Worm (Caenorhabditis elegans) whole organism, L2 larva: ENCODE results near the gene R10E11.9.

ENCODE experiments used
- R02D3.7 ChIP-seq: fragments of 150-350 bp; optimal IDR thresholded peaks from 2 replicates; lab custom pipeline; 2014; ENCODE audit warnings: missing biosample characterization, missing genetic modification characterization
- egl-27 ChIP-seq: sonication (generic microtip); optimal IDR thresholded peaks from 3 replicates; lab custom pipeline; 2017; ENCODE audit warnings: missing biosample characterization, missing genetic modification reagents, missing genetic modification characterization
- gmeb-1 ChIP-seq: fragments of 150-350 bp; optimal IDR thresholded peaks from 2 replicates; lab custom pipeline; 2014; ENCODE audit warnings: missing biosample characterization, missing genetic modification characterization
- nhr-10 ChIP-seq: sonication (generic microtip); optimal IDR thresholded peaks from 2 replicates; lab custom pipeline; 2017; ENCODE audit warnings: missing biosample characterization, missing genetic modification characterization
- nhr-23 ChIP-seq: fragments of 150-350 bp; optimal IDR thresholded peaks from 2 replicates; lab custom pipeline; 2014; ENCODE audit warnings: missing biosample characterization, missing genetic modification reagents, missing genetic modification characterization
- nhr-77 ChIP-seq: fragments of 150-350 bp; optimal IDR thresholded peaks from 2 replicates; lab custom pipeline; 2014; ENCODE audit warnings: missing biosample characterization, missing genetic modification characterization
- sma-9 ChIP-seq, 2 experiments: fragments of 150-350 bp in 1 of 2; sonication (generic microtip) in 1 of 2; optimal IDR thresholded peaks; 2 replicates each; lab custom pipeline; 2014 to 2016; ENCODE audit warnings: missing genetic modification characterization in 2 of 2, mild to moderate bottlenecking in 1 of 2, missing biosample characterization in 1 of 2, missing compliant biosample characterization in 1 of 2, missing genetic modification reagents in 1 of 2, moderate library complexity in 1 of 2
- ztf-11 ChIP-seq: sonication (generic microtip); optimal IDR thresholded peaks from 2 replicates; lab custom pipeline; 2017; ENCODE audit warnings: missing biosample characterization, missing genetic modification characterization

- TF ChIP-seq egl-27 (tag; lab: Kevin White, UChicago), result no peak
- TF ChIP-seq gmeb-1 (tag; lab: Kevin White, UChicago), result no peak
- no peak for TF ChIP-seq nhr-23 (tag; lab: Kevin White, UChicago)
- no peak for TF ChIP-seq ztf-11 (tag; lab: Kevin White, UChicago)
- no peak for TF ChIP-seq R02D3.7 (tag; lab: Kevin White, UChicago)
- TF ChIP-seq sma-9 (GFP tag; optimal IDR thresholded peaks at IDR 0.05; lab: Kevin White, UChicago), result no peak
- TF ChIP-seq sma-9 (tag; optimal IDR thresholded peaks at IDR 0.05; lab: Kevin White, UChicago), result no peak
- no peak for TF ChIP-seq nhr-10 (tag; lab: Kevin White, UChicago)
- no peak for TF ChIP-seq nhr-77 (tag; lab: Kevin White, UChicago)
These were observed 34.6 kb downstream of the R10E11.9 start, which contains the start of gene rmd-1 for ce11 chrIII:9758848-9759247.
